Fruit fly (Drosophila melanogaster) whole organism, prepupa: ENCODE results near the gene CG2260.

ENCODE experiments used
- Blimp-1 ChIP-seq: fragments of 200-800 bp; sonication (Bioruptor generic); optimal IDR thresholded peaks from 3 replicates; lab custom pipeline; 2017; ENCODE audit warnings: missing biosample characterization, missing genetic modification characterization, mild to moderate bottlenecking, moderate library complexity, missing genetic modification reagents
- CG10669 ChIP-seq: fragments of 200-800 bp; sonication (Bioruptor generic); optimal IDR thresholded peaks from 3 replicates; lab custom pipeline; 2018; ENCODE audit warnings: missing biosample characterization, mild to moderate bottlenecking, missing genetic modification characterization, moderate library complexity
- CG11294 ChIP-seq: fragments of 200-800 bp; sonication (Bioruptor generic); IDR thresholded peaks from 2 replicates; pipeline ENCODE4 v1.3.6; 2022; ENCODE audit warnings: missing biosample characterization, missing genetic modification characterization
- CG11902 ChIP-seq: fragments of 200-800 bp; sonication (Bioruptor generic); optimal IDR thresholded peaks from 3 replicates; lab custom pipeline; 2016; ENCODE audit warnings: missing biosample characterization, missing genetic modification characterization
- CG15336 ChIP-seq: fragments of 200-800 bp; sonication (Bioruptor generic); IDR thresholded peaks from 2 replicates; pipeline ENCODE4 v1.3.6; 2022; ENCODE audit warnings: missing biosample characterization, missing genetic modification characterization
- CG1621 ChIP-seq: fragments of 200-800 bp; sonication (Bioruptor generic); optimal IDR thresholded peaks from 3 replicates; lab custom pipeline; 2018; ENCODE audit warnings: missing biosample characterization, mild to moderate bottlenecking, missing genetic modification characterization
- CG16779 ChIP-seq: fragments of 200-800 bp; sonication (Bioruptor generic); optimal IDR thresholded peaks from 3 replicates; lab custom pipeline; 2017; ENCODE audit warnings: missing biosample characterization, mild to moderate bottlenecking, missing genetic modification characterization
- CG3032 ChIP-seq: fragments of 200-800 bp; optimal IDR thresholded peaks from 2 replicates; lab custom pipeline; 2019; ENCODE audit warnings: missing biosample characterization, mild to moderate bottlenecking, missing genetic modification characterization, moderate library complexity
- CG31627 ChIP-seq: fragments of 200-800 bp; sonication (Bioruptor generic); optimal IDR thresholded peaks from 3 replicates; lab custom pipeline; 2016; ENCODE audit warnings: missing biosample characterization, missing genetic modification characterization
- CG34406 ChIP-seq: fragments of 200-800 bp; sonication (Bioruptor generic); optimal IDR thresholded peaks from 3 replicates; lab custom pipeline; 2016; ENCODE audit warnings: missing biosample characterization, missing genetic modification characterization
- CG4318 ChIP-seq: fragments of 200-800 bp; sonication (Bioruptor generic); optimal IDR thresholded peaks from 3 replicates; lab custom pipeline; 2017; ENCODE audit warnings: missing biosample characterization, mild to moderate bottlenecking, missing genetic modification characterization
- CG6163 ChIP-seq: fragments of 200-800 bp; sonication (Bioruptor generic); IDR thresholded peaks from 3 replicates; pipeline ENCODE4 v1.3.6; 2022; ENCODE audit warnings: missing biosample characterization, missing genetic modification characterization
- CG6276 ChIP-seq: fragments of 200-800 bp; sonication (Bioruptor generic); optimal IDR thresholded peaks from 2 replicates; lab custom pipeline; 2017; ENCODE audit warnings: missing biosample characterization, mild to moderate bottlenecking, missing genetic modification characterization
- CG6792 ChIP-seq: fragments of 200-800 bp; sonication (Bioruptor generic); optimal IDR thresholded peaks from 3 replicates; lab custom pipeline; 2016; ENCODE audit warnings: missing biosample characterization, missing genetic modification characterization
- CG6854 ChIP-seq: fragments of 200-800 bp; sonication (Bioruptor generic); optimal IDR thresholded peaks from 2 replicates; lab custom pipeline; 2017; ENCODE audit warnings: missing biosample characterization, mild to moderate bottlenecking, missing genetic modification characterization
- CG8319 ChIP-seq: fragments of 200-800 bp; sonication (Bioruptor generic); optimal IDR thresholded peaks from 3 replicates; lab custom pipeline; 2016; ENCODE audit warnings: missing biosample characterization, missing genetic modification characterization
- Eip78C ChIP-seq: fragments of 200-800 bp; sonication (Bioruptor generic); peaks from one replicate; lab custom pipeline; 2016; ENCODE audit warnings: missing biosample characterization, missing genetic modification characterization
- Eip93F ChIP-seq: fragments of 200-800 bp; sonication (Bioruptor generic); optimal IDR thresholded peaks from 2 replicates; lab custom pipeline; 2016; ENCODE audit warnings: missing biosample characterization, mild to moderate bottlenecking, missing genetic modification characterization
- Ets96B ChIP-seq: fragments of 200-800 bp; optimal IDR thresholded peaks from 2 replicates; lab custom pipeline; 2019; ENCODE audit warnings: missing biosample characterization, mild to moderate bottlenecking, missing genetic modification characterization, moderate library complexity
- Hr38 ChIP-seq: sonication (Bioruptor generic); optimal IDR thresholded peaks from 2 replicates; lab custom pipeline; 2016; ENCODE audit warnings: missing biosample characterization, missing genetic modification characterization
- Hr39 ChIP-seq: fragments of 200-800 bp; sonication (Bioruptor generic); optimal IDR thresholded peaks from 2 replicates; lab custom pipeline; 2016; ENCODE audit warnings: missing biosample characterization, missing genetic modification characterization
- Hr4 ChIP-seq: fragments of 200-800 bp; sonication (Bioruptor generic); optimal IDR thresholded peaks from 3 replicates; lab custom pipeline; 2016; ENCODE audit warnings: missing biosample characterization, missing genetic modification characterization
- Lpt ChIP-seq: fragments of 200-800 bp; sonication (Bioruptor generic); optimal IDR thresholded peaks from 3 replicates; lab custom pipeline; 2016; ENCODE audit warnings: missing biosample characterization, missing genetic modification characterization
- Met ChIP-seq: fragments of 200-800 bp; sonication (Bioruptor generic); optimal IDR thresholded peaks from 3 replicates; lab custom pipeline; 2016; ENCODE audit warnings: missing biosample characterization, missing genetic modification characterization
- Smox ChIP-seq: fragments of 200-800 bp; sonication (Bioruptor generic); optimal IDR thresholded peaks from 3 replicates; lab custom pipeline; 2016; ENCODE audit warnings: missing biosample characterization, missing genetic modification characterization
- Sox102F ChIP-seq: fragments of 200-800 bp; sonication (Bioruptor generic); optimal IDR thresholded peaks from 2 replicates; lab custom pipeline; 2016; ENCODE audit warnings: missing biosample characterization, mild to moderate bottlenecking, missing genetic modification characterization
- Sox14 ChIP-seq: fragments of 200-800 bp; sonication (Bioruptor generic); optimal IDR thresholded peaks from 3 replicates; lab custom pipeline; 2016; ENCODE audit warnings: missing biosample characterization, missing genetic modification characterization
- Sox15 ChIP-seq: fragments of 200-800 bp; sonication (Bioruptor generic); optimal IDR thresholded peaks from 3 replicates; lab custom pipeline; 2016; ENCODE audit warnings: missing biosample characterization, missing genetic modification characterization
- achi ChIP-seq: fragments of 200-800 bp; sonication (Bioruptor generic); optimal IDR thresholded peaks from 3 replicates; lab custom pipeline; 2016; ENCODE audit warnings: missing biosample characterization, missing genetic modification characterization
- acj6 ChIP-seq: fragments of 200-800 bp; sonication (Bioruptor generic); optimal IDR thresholded peaks from 3 replicates; lab custom pipeline; 2016; ENCODE audit warnings: missing biosample characterization, missing genetic modification characterization
- dsx ChIP-seq: fragments of 200-800 bp; optimal IDR thresholded peaks from 3 replicates; lab custom pipeline; 2019; ENCODE audit warnings: missing biosample characterization, mild to moderate bottlenecking, missing genetic modification characterization, moderate library complexity; ENCODE audit not compliant: poor library complexity, severe bottlenecking
- eg ChIP-seq: fragments of 200-800 bp; sonication (Bioruptor generic); IDR thresholded peaks from 3 replicates; pipeline ENCODE4 v1.3.6; 2022; ENCODE audit warnings: missing biosample characterization, missing genetic modification characterization
- esn ChIP-seq: fragments of 200-800 bp; sonication (Bioruptor generic); optimal IDR thresholded peaks from 2 replicates; lab custom pipeline; 2016; ENCODE audit warnings: missing biosample characterization, mild to moderate bottlenecking, missing genetic modification characterization, moderate library complexity
- fd59A ChIP-seq: fragments of 200-800 bp; sonication (Bioruptor generic); optimal IDR thresholded peaks from 2 replicates; lab custom pipeline; 2017; ENCODE audit warnings: missing biosample characterization, mild to moderate bottlenecking, missing genetic modification characterization, missing genetic modification reagents
- fd85E ChIP-seq: fragments of 200-800 bp; sonication (Bioruptor generic); optimal IDR thresholded peaks from 3 replicates; lab custom pipeline; 2016; ENCODE audit warnings: missing biosample characterization, missing genetic modification characterization
- fkh ChIP-seq: fragments of 200-800 bp; sonication (Bioruptor generic); optimal IDR thresholded peaks from 3 replicates; lab custom pipeline; 2017; ENCODE audit warnings: missing biosample characterization, mild to moderate bottlenecking, missing genetic modification characterization, moderate library complexity
- lz ChIP-seq: fragments of 200-800 bp; sonication (Bioruptor generic); optimal IDR thresholded peaks from 3 replicates; lab custom pipeline; 2016; ENCODE audit warnings: missing biosample characterization, missing genetic modification characterization
- net ChIP-seq: fragments of 200-800 bp; sonication (Bioruptor generic); optimal IDR thresholded peaks from 3 replicates; lab custom pipeline; 2016; ENCODE audit warnings: missing biosample characterization, missing genetic modification characterization
- pdm3 ChIP-seq: fragments of 200-800 bp; sonication (Bioruptor generic); optimal IDR thresholded peaks from 3 replicates; lab custom pipeline; 2016; ENCODE audit warnings: missing biosample characterization, missing genetic modification characterization
- salr ChIP-seq, 2 experiments: fragments of 200-800 bp; sonication (Bioruptor generic); optimal IDR thresholded peaks; 3 replicates each; lab custom pipeline; 2016 to 2018; ENCODE audit warnings: missing biosample characterization in 2 of 2, missing genetic modification characterization in 2 of 2, mild to moderate bottlenecking in 1 of 2
- svp ChIP-seq: fragments of 200-800 bp; sonication (Bioruptor generic); peaks from one replicate; lab custom pipeline; 2016; ENCODE audit warnings: missing biosample characterization, missing genetic modification characterization
- topi ChIP-seq: fragments of 200-800 bp; sonication (Bioruptor generic); optimal IDR thresholded peaks from 3 replicates; lab custom pipeline; 2016; ENCODE audit warnings: missing biosample characterization, missing genetic modification characterization
- vri ChIP-seq: fragments of 200-800 bp; sonication (Bioruptor generic); optimal IDR thresholded peaks from 3 replicates; lab custom pipeline; 2016; ENCODE audit warnings: missing biosample characterization, mild to moderate bottlenecking, missing genetic modification characterization

The CG2260 gene

dm6 chrX:8100026-8100825 is 20.7 kb downstream of the CG2260 start (continued):
- peak; percentile 81 for TF ChIP-seq Ets96B (tag; lab: Kevin White, UChicago)
- peak; percentile 22 for TF ChIP-seq Blimp-1 (GFP tag; lab: Kevin White, UChicago)
- peak; percentile 13 for TF ChIP-seq CG11902 (GFP tag; lab: Kevin White, UChicago)
- peak; percentile 77 for TF ChIP-seq Met (GFP tag; lab: Kevin White, UChicago)
- TF ChIP-seq Sox15 (GFP tag; lab: Kevin White, UChicago): peak; percentile 48
- TF ChIP-seq CG6792 (GFP tag; lab: Kevin White, UChicago): peak; percentile 77
- TF ChIP-seq Hr39 (GFP tag; lab: Kevin White, UChicago): peak; percentile 60
- TF ChIP-seq dsx (GFP tag; lab: Kevin White, UChicago): peak; percentile 79
- TF ChIP-seq salr (GFP tag; optimal IDR thresholded peaks at IDR 0.05; lab: Kevin White, UChicago): peak; percentile 52 to 76
- peak; percentile 90 for TF ChIP-seq CG6163 (GFP tag; lab: Robert Waterston, UW)
- peak; percentile 93 for TF ChIP-seq CG15336 (GFP tag; lab: Robert Waterston, UW)
- TF ChIP-seq fd85E (GFP tag; lab: Kevin White, UChicago): peak; percentile 2
- TF ChIP-seq Sox102F (GFP tag; lab: Kevin White, UChicago): peak; percentile 72
- peak; percentile 73 for TF ChIP-seq lz (GFP tag; lab: Kevin White, UChicago)
- TF ChIP-seq Hr38: no peak
- TF ChIP-seq esn: peak; percentile 83
- TF ChIP-seq CG8319 (GFP tag; lab: Kevin White, UChicago): peak; percentile 20
- TF ChIP-seq CG11294: peak; percentile 78
- peak; percentile 79 for TF ChIP-seq Hr4 (GFP tag; lab: Kevin White, UChicago)
- TF ChIP-seq CG1621 (tag; lab: Kevin White, UChicago): peak; percentile 70
- peak; percentile 89 for TF ChIP-seq eg
- peak; percentile 41 for TF ChIP-seq Eip93F
- TF ChIP-seq topi: peak; percentile 73

DNA sequence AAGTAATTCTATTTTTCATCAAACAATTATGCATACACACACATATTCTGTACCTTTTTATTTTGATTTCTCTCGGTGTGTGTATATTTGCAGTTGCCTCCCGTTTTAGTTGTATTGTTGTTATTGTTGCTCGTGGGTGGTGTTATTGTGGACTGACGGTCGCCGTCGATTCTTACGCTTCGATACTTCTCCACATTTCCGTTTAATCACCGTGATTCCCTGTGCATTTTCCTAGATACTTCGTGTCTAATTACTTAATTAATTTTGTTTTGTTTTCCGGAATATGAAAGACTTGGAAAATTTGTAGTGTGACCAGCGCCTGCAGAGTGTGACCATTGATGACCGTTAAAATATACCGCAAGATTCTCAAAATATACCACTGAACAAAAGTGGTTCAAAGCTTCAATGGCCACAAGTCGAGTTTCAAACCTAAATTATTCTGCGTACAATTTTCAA is 27.2 kb downstream of the CG2260 start, which contains the start of gene UbcE2H:
UbcE2H (minus strand) TSS at position 343 of the 456 bp plus-strand sequence.
- peak; percentile 12 for TF ChIP-seq CG6854 (GFP tag; lab: Kevin White, UChicago)
- no peak for TF ChIP-seq pdm3 (GFP tag; lab: Kevin White, UChicago)
- peak; percentile 47 for TF ChIP-seq topi
- TF ChIP-seq CG15336 (GFP tag; lab: Robert Waterston, UW): 0 out of 2 replicates have a peak, but pooled peaks have one; percentile 30
- TF ChIP-seq Lpt: no peak
- no peak for TF ChIP-seq CG16779
- no peak for TF ChIP-seq Smox (GFP tag; lab: Kevin White, UChicago)
- TF ChIP-seq Eip93F: no peak
- peak; percentile 18 for TF ChIP-seq net (GFP tag; lab: Kevin White, UChicago)
- no peak for TF ChIP-seq fd59A (GFP tag; lab: Kevin White, UChicago)
- peak; percentile 72 for TF ChIP-seq svp (GFP tag; lab: Kevin White, UChicago)
- no peak for TF ChIP-seq CG6276 (GFP tag; lab: Kevin White, UChicago)
- TF ChIP-seq CG4318 (GFP tag; lab: Kevin White, UChicago): no peak
- no peak for TF ChIP-seq Sox14 (GFP tag; lab: Kevin White, UChicago)
- TF ChIP-seq fkh (GFP tag; lab: Kevin White, UChicago): peak; percentile 65
- TF ChIP-seq CG3032: no peak
- no peak for TF ChIP-seq CG31627
- TF ChIP-seq acj6: no peak
- TF ChIP-seq achi (GFP tag; lab: Kevin White, UChicago): peak; percentile 20
- peak; percentile 44 for TF ChIP-seq CG1621 (tag; lab: Kevin White, UChicago)
- TF ChIP-seq lz (GFP tag; lab: Kevin White, UChicago): no peak
- TF ChIP-seq esn: peak; percentile 6
- TF ChIP-seq CG6163 (GFP tag; lab: Robert Waterston, UW): no peak
- TF ChIP-seq Eip78C (GFP tag; lab: Kevin White, UChicago): peak; percentile 58
- no peak for TF ChIP-seq CG10669 (GFP tag; lab: Kevin White, UChicago)
- no peak for TF ChIP-seq Hr38
- no peak for TF ChIP-seq Blimp-1 (GFP tag; lab: Kevin White, UChicago)
- TF ChIP-seq vri (GFP tag; lab: Kevin White, UChicago): no peak
- TF ChIP-seq CG34406 (GFP tag; lab: Kevin White, UChicago): no peak
- no peak; the same call in 2 of the 3 replicates for TF ChIP-seq eg
- TF ChIP-seq, all 60 proteins: peak for 10
